Worm (Caenorhabditis elegans) whole organism, young adult: ENCODE results near the gene rps-14.

Experiments
- B0035.1 ChIP-seq: sonication (generic microtip); optimal IDR thresholded peaks from 2 replicates; lab custom pipeline; 2016; ENCODE audit warnings: missing genetic modification characterization, mild to moderate bottlenecking, missing compliant biosample characterization, missing genotype, missing genetic modification reagents
- F33H1.4 ChIP-seq: fragments of 200-800 bp; sonication (Bioruptor generic); IDR thresholded peaks from 2 replicates; pipeline ENCODE4 v1.3.6; 2022; ENCODE audit warnings: missing genetic modification reagents, missing genetic modification characterization, missing compliant biosample characterization
- F39B2.1 ChIP-seq: fragments of 200-800 bp; sonication (Bioruptor generic); IDR thresholded peaks from 2 replicates; pipeline ENCODE4 v1.3.6; 2022; ENCODE audit warnings: missing genetic modification reagents, missing genetic modification characterization, missing compliant biosample characterization
- F49E8.2 ChIP-seq: sonication (generic microtip); optimal IDR thresholded peaks from 3 replicates; lab custom pipeline; 2017; ENCODE audit warnings: missing genetic modification characterization, mild to moderate bottlenecking, missing compliant biosample characterization, antibody characterized with exemption, moderate library complexity; ENCODE audit not compliant: insufficient read depth
- F52B5.7 ChIP-seq: sonication (generic microtip); optimal IDR thresholded peaks from 2 replicates; lab custom pipeline; 2016; ENCODE audit warnings: mild to moderate bottlenecking, missing genetic modification characterization, missing compliant biosample characterization
- K12H6.12 ChIP-seq: fragments of 200-800 bp; sonication (Bioruptor generic); optimal IDR thresholded peaks from 2 replicates; lab custom pipeline; 2018; ENCODE audit warnings: mild to moderate bottlenecking, missing genetic modification characterization, missing compliant biosample characterization
- T26A5.8 ChIP-seq: sonication (generic microtip); optimal IDR thresholded peaks from 2 replicates; lab custom pipeline; 2016; ENCODE audit warnings: missing genetic modification characterization, missing compliant biosample characterization
- Y53F4B.3 ChIP-seq: fragments of 200-800 bp; sonication (Bioruptor generic); IDR thresholded peaks from 2 replicates; pipeline ENCODE4 v1.3.6; 2022; ENCODE audit warnings: missing genetic modification reagents, missing genetic modification characterization, missing compliant biosample characterization
- Y67H2A.10 ChIP-seq: fragments of 200-800 bp; sonication (Bioruptor generic); conservative IDR thresholded peaks from 2 replicates; pipeline ENCODE4 v1.3.6; 2022; ENCODE audit warnings: missing genetic modification reagents, missing genetic modification characterization, missing compliant biosample characterization
- Y79H2A.3 ChIP-seq: fragments of 200-800 bp; sonication (Bioruptor generic); conservative IDR thresholded peaks from 2 replicates; pipeline ENCODE4 v1.3.6; 2022; ENCODE audit warnings: missing genetic modification reagents, missing genetic modification characterization, missing compliant biosample characterization
- ZK185.1 ChIP-seq: sonication (generic microtip); optimal IDR thresholded peaks from 2 replicates; lab custom pipeline; 2016; ENCODE audit warnings: mild to moderate bottlenecking, missing genetic modification characterization, missing compliant biosample characterization; ENCODE audit not compliant: poor library complexity, severe bottlenecking
- akir-1 ChIP-seq: fragments of 200-800 bp; sonication (Bioruptor generic); optimal IDR thresholded peaks from 2 replicates; lab custom pipeline; 2018; ENCODE audit warnings: mild to moderate bottlenecking, missing genetic modification characterization, moderate library complexity, missing compliant biosample characterization
- ama-1 ChIP-seq, 3 experiments: fragments of 150-350 bp in 1 of 3; sonication (generic microtip) in 2 of 3; optimal IDR thresholded peaks; 2 replicates each; lab custom pipeline; 2014 to 2018; ENCODE audit warnings: missing biosample characterization in 2 of 3, missing genetic modification characterization in 2 of 3, missing genetic modification reagents in 2 of 3
- aptf-2 ChIP-seq: fragments of 200-800 bp; sonication (Bioruptor generic); conservative IDR thresholded peaks from 2 replicates; pipeline ENCODE4 v1.3.6; 2022; ENCODE audit warnings: missing genetic modification reagents, missing genetic modification characterization, missing compliant biosample characterization
- attf-3 ChIP-seq: fragments of 200-800 bp; sonication (Bioruptor generic); conservative IDR thresholded peaks from 2 replicates; pipeline ENCODE4 v1.3.6; 2022; ENCODE audit warnings: missing genetic modification reagents, missing genetic modification characterization, missing compliant biosample characterization
- bed-2 ChIP-seq: fragments of 200-800 bp; sonication (Bioruptor generic); IDR thresholded peaks from 2 replicates; pipeline ENCODE4 v1.3.6; 2022; ENCODE audit warnings: missing genetic modification reagents, missing genetic modification characterization, missing compliant biosample characterization
- cebp-1 ChIP-seq, 2 experiments: fragments of 200-800 bp in 1 of 2; sonication (Bioruptor generic) in 1 of 2; sonication (generic microtip) in 1 of 2; IDR thresholded peaks in 1 of 2; optimal IDR thresholded peaks in 1 of 2; 2 replicates each; pipeline versions ENCODE4 v1.3.6 to Lab custom; 2017 to 2022; ENCODE audit warnings: missing compliant biosample characterization in 2 of 2, missing genetic modification characterization in 2 of 2, mild to moderate bottlenecking in 1 of 2, missing genetic modification reagents in 1 of 2, moderate library complexity in 1 of 2
- cebp-2 ChIP-seq: fragments of 200-800 bp; sonication (Bioruptor generic); IDR thresholded peaks from 2 replicates; pipeline ENCODE4 v1.3.6; 2022; ENCODE audit warnings: missing genetic modification characterization, missing compliant biosample characterization
- ceh-27 ChIP-seq: fragments of 200-800 bp; sonication (Bioruptor generic); optimal IDR thresholded peaks from 2 replicates; lab custom pipeline; 2018; ENCODE audit warnings: mild to moderate bottlenecking, missing genetic modification characterization, moderate library complexity, missing compliant biosample characterization
- ceh-40 ChIP-seq: fragments of 200-800 bp; sonication (Bioruptor generic); IDR thresholded peaks from 2 replicates; pipeline ENCODE4 v1.3.6; 2022; ENCODE audit warnings: missing genetic modification characterization, missing compliant biosample characterization
- chd-7 ChIP-seq: sonication (generic microtip); optimal IDR thresholded peaks from 2 replicates; lab custom pipeline; 2016; ENCODE audit warnings: mild to moderate bottlenecking, missing genetic modification characterization, moderate library complexity, missing compliant biosample characterization
- die-1 ChIP-seq: sonication (generic microtip); optimal IDR thresholded peaks from 2 replicates; lab custom pipeline; 2016; ENCODE audit warnings: missing genotype, mild to moderate bottlenecking, missing genetic modification characterization, missing compliant biosample characterization
- dpl-1 ChIP-seq: fragments of 150-350 bp; optimal IDR thresholded peaks from 2 replicates; lab custom pipeline; 2014; ENCODE audit warnings: missing biosample characterization, missing genetic modification reagents, missing genetic modification characterization
- efl-1 ChIP-seq: fragments of 150-350 bp; optimal IDR thresholded peaks from 2 replicates; lab custom pipeline; 2014; ENCODE audit warnings: missing biosample characterization, missing genetic modification reagents, missing genetic modification characterization
- egrh-3 ChIP-seq: fragments of 200-800 bp; sonication (Bioruptor generic); IDR thresholded peaks from 2 replicates; pipeline ENCODE4 v1.3.6; 2022; ENCODE audit warnings: missing genetic modification reagents, missing genetic modification characterization, missing compliant biosample characterization
- ets-4 ChIP-seq: fragments of 200-800 bp; sonication (Bioruptor generic); optimal IDR thresholded peaks from 2 replicates; lab custom pipeline; 2018; ENCODE audit warnings: mild to moderate bottlenecking, missing genetic modification characterization, missing compliant biosample characterization
- gei-17 ChIP-seq: fragments of 200-800 bp; sonication (Bioruptor generic); optimal IDR thresholded peaks from 2 replicates; lab custom pipeline; 2018; ENCODE audit warnings: mild to moderate bottlenecking, missing genetic modification characterization, missing compliant biosample characterization
- hlh-12 ChIP-seq: sonication (generic microtip); optimal IDR thresholded peaks from 2 replicates; lab custom pipeline; 2016; ENCODE audit warnings: missing genetic modification characterization, missing compliant biosample characterization
- hmg-20 ChIP-seq: fragments of 200-800 bp; sonication (Bioruptor generic); IDR thresholded peaks from 2 replicates; pipeline ENCODE4 v1.3.6; 2022; ENCODE audit warnings: missing genetic modification reagents, missing genetic modification characterization, missing compliant biosample characterization
- hsf-1 ChIP-seq: fragments of 200-800 bp; sonication (Bioruptor generic); IDR thresholded peaks from 2 replicates; pipeline ENCODE4 v1.3.6; 2022; ENCODE audit warnings: missing genetic modification reagents, missing genetic modification characterization, missing compliant biosample characterization
- let-607 ChIP-seq, 2 experiments: fragments of 200-800 bp in 1 of 2; sonication (Bioruptor generic) in 1 of 2; sonication (generic microtip) in 1 of 2; optimal IDR thresholded peaks; 2 replicates each; lab custom pipeline; 2016 to 2018; ENCODE audit warnings: mild to moderate bottlenecking in 2 of 2, missing compliant biosample characterization in 2 of 2, missing genetic modification characterization in 2 of 2, moderate library complexity in 2 of 2, missing genotype in 1 of 2
- lin-26 ChIP-seq: fragments of 200-800 bp; sonication (Bioruptor generic); IDR thresholded peaks from 2 replicates; pipeline ENCODE4 v1.3.6; 2022; ENCODE audit warnings: missing genetic modification reagents, missing genetic modification characterization, missing compliant biosample characterization
- lin-40 ChIP-seq: sonication (generic microtip); optimal IDR thresholded peaks from 2 replicates; lab custom pipeline; 2016; ENCODE audit warnings: missing genetic modification characterization, mild to moderate bottlenecking, missing compliant biosample characterization, missing genotype, missing genetic modification reagents
- madf-3 ChIP-seq: fragments of 200-800 bp; sonication (Bioruptor generic); IDR thresholded peaks from 2 replicates; pipeline ENCODE4 v1.3.6; 2022; ENCODE audit warnings: missing genetic modification reagents, missing genetic modification characterization, missing compliant biosample characterization
- mes-4 ChIP-seq: sonication (generic microtip); optimal IDR thresholded peaks from 2 replicates; lab custom pipeline; 2016; ENCODE audit warnings: missing genotype, missing genetic modification characterization, missing compliant biosample characterization
- mxl-1 ChIP-seq: sonication (generic microtip); optimal IDR thresholded peaks from 2 replicates; lab custom pipeline; 2016; ENCODE audit warnings: missing genetic modification characterization, missing compliant biosample characterization
- nfya-1 ChIP-seq: sonication (generic microtip); optimal IDR thresholded peaks from 2 replicates; lab custom pipeline; 2017; ENCODE audit warnings: antibody characterized with exemption, missing compliant biosample characterization, missing genetic modification characterization, borderline replicate concordance; ENCODE audit not compliant: insufficient read depth
- nfyb-1 ChIP-seq: fragments of 200-800 bp; sonication (Bioruptor generic); IDR thresholded peaks from 2 replicates; pipeline ENCODE4 v1.3.6; 2022; ENCODE audit warnings: missing genetic modification reagents, missing genetic modification characterization, missing compliant biosample characterization
- nhr-120 ChIP-seq: fragments of 200-800 bp; sonication (Bioruptor generic); IDR thresholded peaks from 2 replicates; pipeline ENCODE4 v1.3.6; 2022; ENCODE audit warnings: missing genetic modification characterization, missing compliant biosample characterization
- nhr-179 ChIP-seq: sonication (generic microtip); optimal IDR thresholded peaks from 2 replicates; lab custom pipeline; 2016; ENCODE audit warnings: mild to moderate bottlenecking, missing genetic modification characterization, missing compliant biosample characterization
- nhr-80 ChIP-seq: sonication (generic microtip); optimal IDR thresholded peaks from 2 replicates; lab custom pipeline; 2016; ENCODE audit warnings: missing genetic modification characterization, missing compliant biosample characterization
- sea-2 ChIP-seq: fragments of 200-800 bp; sonication (Bioruptor generic); IDR thresholded peaks from 2 replicates; pipeline ENCODE4 v1.3.6; 2022; ENCODE audit warnings: missing genetic modification characterization, missing compliant biosample characterization
- snpc-1.1 ChIP-seq: sonication (generic microtip); optimal IDR thresholded peaks from 2 replicates; lab custom pipeline; 2017; ENCODE audit warnings: missing genetic modification characterization, mild to moderate bottlenecking, missing compliant biosample characterization, antibody characterized with exemption, moderate library complexity, missing genotype, missing genetic modification reagents; ENCODE audit not compliant: insufficient read depth
- unc-62 ChIP-seq: fragments of 150-350 bp; optimal IDR thresholded peaks from 2 replicates; lab custom pipeline; 2014; ENCODE audit warnings: missing biosample characterization, missing genetic modification reagents, missing genetic modification characterization
- ztf-18 ChIP-seq: sonication (generic microtip); optimal IDR thresholded peaks from 2 replicates; lab custom pipeline; 2016; ENCODE audit warnings: missing genotype, mild to moderate bottlenecking, missing genetic modification characterization, missing compliant biosample characterization
- ztf-22 ChIP-seq: fragments of 200-800 bp; sonication (Bioruptor generic); optimal IDR thresholded peaks from 2 replicates; lab custom pipeline; 2018; ENCODE audit warnings: mild to moderate bottlenecking, missing genetic modification characterization, moderate library complexity, missing compliant biosample characterization
- ztf-3 ChIP-seq: fragments of 200-800 bp; sonication (Bioruptor generic); optimal IDR thresholded peaks from 2 replicates; lab custom pipeline; 2018; ENCODE audit warnings: mild to moderate bottlenecking, missing genetic modification characterization, missing compliant biosample characterization

The rps-14 gene

DNA sequence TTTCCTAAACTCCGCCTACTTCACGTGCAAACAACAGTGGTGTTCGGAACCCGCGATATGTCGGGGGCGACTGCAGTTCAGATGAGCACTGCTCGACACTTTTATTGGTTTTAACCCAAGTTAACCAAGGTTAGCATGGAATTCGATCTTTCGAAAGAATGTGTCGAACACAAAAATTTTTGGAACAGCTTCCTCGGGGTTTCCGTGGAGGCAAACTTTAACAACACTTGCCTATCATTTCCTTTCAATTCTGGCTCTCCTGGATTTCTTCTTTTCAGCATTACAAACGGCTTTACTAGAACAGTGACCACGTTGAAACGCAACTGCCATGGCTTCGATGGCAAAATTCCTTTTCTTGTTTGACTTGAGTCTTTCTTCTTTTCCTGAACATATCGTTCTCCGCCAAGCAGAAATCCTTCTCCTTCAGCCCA, 38.1 kb downstream of the rps-14 start (continued):
- TF ChIP-seq madf-3 (GFP tag; lab: Robert Waterston, UW) (no peak), ceh-40 (GFP tag; lab: Robert Waterston, UW) (no peak), F39B2.1 (GFP tag; lab: Robert Waterston, UW) (no peak), ets-4 (GFP tag; lab: Kevin White, UChicago) (peak; percentile 44), ztf-22 (no peak), Y53F4B.3 (GFP tag; lab: Robert Waterston, UW) (no peak), lin-26 (GFP tag; lab: Robert Waterston, UW) (peak; percentile 67), unc-62 (no peak), F33H1.4 (GFP tag; lab: Robert Waterston, UW) (peak; percentile 51; the same call in 1 of the 2 replicates), ztf-18 (peak; percentile 59), nfyb-1 (GFP tag; lab: Robert Waterston, UW) (peak; percentile 90), ama-1 (optimal IDR thresholded peaks at IDR 0.05; lab: Kevin White, UChicago) (peak; percentile 82), ama-1 (GFP tag; optimal IDR thresholded peaks at IDR 0.05; lab: Kevin White, UChicago) (no peak), bed-2 (GFP tag; lab: Robert Waterston, UW) (no peak), gei-17 (peak; percentile 49), let-607 (tag; optimal IDR thresholded peaks at IDR 0.05; lab: Kevin White, UChicago) (peak in 1 of 2 experiments; percentile 30), Y79H2A.3 (no peak), T26A5.8 (tag; lab: Kevin White, UChicago) (peak; percentile 13), aptf-2 (peak; percentile 29; the same call in 1 of the 2 replicates), mxl-1 (tag; lab: Kevin White, UChicago) (peak; percentile 6), F52B5.7 (tag; lab: Kevin White, UChicago) (peak; percentile 35), nhr-120 (GFP tag; lab: Robert Waterston, UW) (no peak), akir-1 (GFP tag; lab: Kevin White, UChicago) (no peak), chd-7 (peak; percentile 40), K12H6.12 (no peak), ztf-3 (GFP tag; lab: Kevin White, UChicago) (no peak), mes-4 (peak; percentile 1), attf-3 (peak; percentile 61; the same call in 1 of the 2 replicates), lin-40 (tag; lab: Kevin White, UChicago) (peak; percentile 43), ZK185.1 (tag; lab: Kevin White, UChicago) (no peak), efl-1 (GFP tag; lab: Kevin White, UChicago) (no peak), ceh-27 (GFP tag; lab: Kevin White, UChicago) (peak; percentile 17), B0035.1 (tag; lab: Kevin White, UChicago) (no peak), nhr-179 (tag; lab: Kevin White, UChicago) (no peak), cebp-1 (GFP tag; IDR thresholded peaks at IDR 0.05; lab: Robert Waterston, UW) (no peak), cebp-1 (tag; optimal IDR thresholded peaks at IDR 0.05; lab: Kevin White, UChicago) (peak; percentile 64), cebp-2 (GFP tag; lab: Robert Waterston, UW) (no peak), hlh-12 (no peak), hmg-20 (0 out of 2 replicates have a peak, but pooled peaks have one; percentile 31), hsf-1 (GFP tag; lab: Robert Waterston, UW) (peak; percentile 75), F49E8.2 (tag; lab: Kevin White, UChicago) (peak; percentile 85), die-1 (tag; lab: Kevin White, UChicago) (peak; percentile 43), dpl-1 (GFP tag; lab: Kevin White, UChicago) (no peak), Y67H2A.10 (GFP tag; lab: Robert Waterston, UW) (no peak), egrh-3 (GFP tag; lab: Robert Waterston, UW) (peak; percentile 38; the same call in 1 of the 2 replicates), sea-2 (GFP tag; lab: Robert Waterston, UW) (no peak), snpc-1.1 (tag; lab: Kevin White, UChicago) (peak; percentile 100), nfya-1 (no peak), nhr-80 (tag; lab: Kevin White, UChicago) (peak; percentile 63)
